Fruit fly (Drosophila melanogaster) whole organism, embryonic: ENCODE data around the gene CG14427.

Experiments
- Adf1 ChIP-seq: fragments of 200-800 bp; sonication (Bioruptor generic); IDR thresholded peaks from 2 replicates; pipeline ENCODE4 v1.3.6; 2022; ENCODE audit warnings: missing biosample characterization, missing genetic modification characterization
- Atf6 ChIP-seq: fragments of 200-800 bp; sonication (Bioruptor generic); IDR thresholded peaks from 2 replicates; pipeline ENCODE4 v1.3.6; 2022; ENCODE audit warnings: missing biosample characterization, missing genetic modification characterization
- B-H2 ChIP-seq: fragments of 200-800 bp; sonication (Bioruptor generic); optimal IDR thresholded peaks from 2 replicates; lab custom pipeline; 2018; ENCODE audit warnings: missing biosample characterization, mild to moderate bottlenecking, missing genetic modification characterization
- CG10209 ChIP-seq: fragments of 200-800 bp; sonication (Bioruptor generic); optimal IDR thresholded peaks from 3 replicates; lab custom pipeline; 2017; ENCODE audit warnings: missing biosample characterization, mild to moderate bottlenecking, missing genetic modification characterization, missing genetic modification reagents
- CG10366 ChIP-seq: fragments of 200-800 bp; sonication (Bioruptor generic); IDR thresholded peaks from 2 replicates; pipeline ENCODE4 v1.3.6; 2022; ENCODE audit warnings: missing biosample characterization, missing genetic modification characterization
- CG11093 ChIP-seq: fragments of 200-800 bp; sonication (Bioruptor generic); IDR thresholded peaks from 3 replicates; pipeline ENCODE4 v1.3.6; 2022; ENCODE audit warnings: missing biosample characterization, missing genetic modification characterization
- CG11456 ChIP-seq: fragments of 200-800 bp; sonication (Bioruptor generic); IDR thresholded peaks from 3 replicates; pipeline ENCODE4 v1.3.6; 2022; ENCODE audit warnings: missing biosample characterization, missing genetic modification characterization
- CG12155 ChIP-seq: fragments of 200-800 bp; sonication (Bioruptor generic); optimal IDR thresholded peaks from 3 replicates; lab custom pipeline; 2016; ENCODE audit warnings: missing biosample characterization, missing genetic modification characterization
- CG13287 ChIP-seq: fragments of 200-800 bp; sonication (Bioruptor generic); IDR thresholded peaks from 2 replicates; pipeline ENCODE4 v1.3.6; 2022; ENCODE audit warnings: missing biosample characterization, missing genetic modification characterization; ENCODE audit not compliant: partially characterized antibody
- CG13296 ChIP-seq: fragments of 200-800 bp; sonication (Bioruptor generic); optimal IDR thresholded peaks from 3 replicates; lab custom pipeline; 2018; ENCODE audit warnings: missing biosample characterization, mild to moderate bottlenecking, missing genetic modification characterization
- CG14667 ChIP-seq: fragments of 200-800 bp; sonication (Bioruptor generic); IDR thresholded peaks from 2 replicates; pipeline ENCODE4 v1.3.6; 2022; ENCODE audit warnings: missing biosample characterization, missing genetic modification characterization
- CG14710 ChIP-seq: fragments of 200-800 bp; sonication (Bioruptor generic); optimal IDR thresholded peaks from 3 replicates; lab custom pipeline; 2019; ENCODE audit warnings: missing biosample characterization, mild to moderate bottlenecking, missing genetic modification characterization, moderate library complexity
- CG17359 ChIP-seq: fragments of 200-800 bp; sonication (Bioruptor generic); optimal IDR thresholded peaks from 3 replicates; lab custom pipeline; 2018; ENCODE audit warnings: missing biosample characterization, mild to moderate bottlenecking, missing genetic modification characterization, moderate library complexity
- CG17912 ChIP-seq: fragments of 200-800 bp; sonication (Bioruptor generic); optimal IDR thresholded peaks from 2 replicates; lab custom pipeline; 2018; ENCODE audit warnings: missing biosample characterization, mild to moderate bottlenecking, missing genetic modification characterization
- CG18262 ChIP-seq: fragments of 200-800 bp; optimal IDR thresholded peaks from 3 replicates; lab custom pipeline; 2019; ENCODE audit warnings: missing biosample characterization, mild to moderate bottlenecking, missing genetic modification characterization, moderate library complexity
- CG2889 ChIP-seq: fragments of 200-800 bp; sonication (Bioruptor generic); IDR thresholded peaks from 3 replicates; pipeline ENCODE4 v1.3.6; 2022; ENCODE audit warnings: missing biosample characterization, missing genetic modification characterization
- CG30403 ChIP-seq: fragments of 200-800 bp; sonication (Bioruptor generic); optimal IDR thresholded peaks from 3 replicates; lab custom pipeline; 2016; ENCODE audit warnings: missing biosample characterization, missing genetic modification characterization
- CG30431 ChIP-seq: fragments of 200-800 bp; sonication (Bioruptor generic); optimal IDR thresholded peaks from 2 replicates; lab custom pipeline; 2017; ENCODE audit warnings: missing biosample characterization, missing genetic modification characterization
- CG31441 ChIP-seq: fragments of 200-800 bp; sonication (Bioruptor generic); IDR thresholded peaks from 2 replicates; pipeline ENCODE4 v1.3.6; 2022; ENCODE audit warnings: missing biosample characterization, missing genetic modification characterization
- CG32532 ChIP-seq: fragments of 200-800 bp; sonication (Bioruptor generic); IDR thresholded peaks from 2 replicates; pipeline ENCODE4 v1.3.6; 2022; ENCODE audit warnings: missing biosample characterization, missing genetic modification characterization
- CG4404 ChIP-seq: fragments of 200-800 bp; sonication (Bioruptor generic); IDR thresholded peaks from 2 replicates; pipeline ENCODE4 v1.3.6; 2022; ENCODE audit warnings: missing biosample characterization, missing genetic modification characterization
- CG5245 ChIP-seq: fragments of 200-800 bp; sonication (Bioruptor generic); optimal IDR thresholded peaks from 3 replicates; lab custom pipeline; 2016; ENCODE audit warnings: missing biosample characterization, missing genetic modification characterization
- CG6254 ChIP-seq: fragments of 200-800 bp; sonication (Bioruptor generic); optimal IDR thresholded peaks from 3 replicates; lab custom pipeline; 2017; ENCODE audit warnings: mild to moderate bottlenecking, missing biosample characterization, missing genetic modification reagents, missing genetic modification characterization
- CG6683 ChIP-seq: fragments of 200-800 bp; sonication (Bioruptor generic); optimal IDR thresholded peaks from 2 replicates; lab custom pipeline; 2017; ENCODE audit warnings: missing biosample characterization, mild to moderate bottlenecking, missing genetic modification characterization, missing genetic modification reagents
- CG7745 ChIP-seq: fragments of 200-800 bp; sonication (Bioruptor generic); optimal IDR thresholded peaks from 2 replicates; lab custom pipeline; 2018; ENCODE audit warnings: missing biosample characterization, mild to moderate bottlenecking, missing genetic modification characterization, moderate library complexity
- CG7839 ChIP-seq: fragments of 200-800 bp; sonication (Bioruptor generic); optimal IDR thresholded peaks from 3 replicates; lab custom pipeline; 2018; ENCODE audit warnings: missing biosample characterization, mild to moderate bottlenecking, missing genetic modification characterization, moderate library complexity
- CTCF ChIP-seq: fragments of 200-800 bp; sonication (Bioruptor generic); optimal IDR thresholded peaks from 2 replicates; lab custom pipeline; 2017; ENCODE audit warnings: missing biosample characterization, mild to moderate bottlenecking, missing genetic modification characterization, moderate library complexity
- CkIIα-i1 ChIP-seq: fragments of 200-800 bp; sonication (Bioruptor generic); IDR thresholded peaks from 2 replicates; pipeline ENCODE4 v1.3.6; 2022; ENCODE audit warnings: missing biosample characterization, missing genetic modification characterization
- Gsc ChIP-seq: fragments of 200-800 bp; sonication (Bioruptor generic); IDR thresholded peaks from 2 replicates; pipeline ENCODE4 v1.3.6; 2022; ENCODE audit warnings: missing biosample characterization, missing genetic modification characterization
- Hsf ChIP-seq: fragments of 200-800 bp; sonication (Bioruptor generic); optimal IDR thresholded peaks from 3 replicates; lab custom pipeline; 2016; ENCODE audit warnings: missing biosample characterization, missing genetic modification characterization
- NFAT ChIP-seq: fragments of 200-800 bp; sonication (Bioruptor generic); IDR thresholded peaks from 2 replicates; pipeline ENCODE4 v1.3.6; 2022; ENCODE audit warnings: missing biosample characterization, missing genetic modification characterization
- Oaz ChIP-seq: fragments of 200-800 bp; sonication (Bioruptor generic); IDR thresholded peaks from 2 replicates; pipeline ENCODE4 v1.3.6; 2022; ENCODE audit warnings: missing biosample characterization, missing genetic modification characterization
- Rfx ChIP-seq: fragments of 200-800 bp; sonication (Bioruptor generic); IDR thresholded peaks from 2 replicates; pipeline ENCODE4 v1.3.6; 2022; ENCODE audit warnings: missing biosample characterization, missing genetic modification characterization
- Rx ChIP-seq: fragments of 200-800 bp; sonication (Bioruptor generic); IDR thresholded peaks from 2 replicates; pipeline ENCODE4 v1.3.6; 2022; ENCODE audit warnings: missing biosample characterization, missing genetic modification characterization
- chinmo ChIP-seq: fragments of 200-800 bp; sonication (Bioruptor generic); IDR thresholded peaks from 4 replicates; pipeline ENCODE4 v1.3.6; 2022; ENCODE audit warnings: missing biosample characterization, missing genetic modification characterization; ENCODE audit not compliant: partially characterized antibody
- dati ChIP-seq: fragments of 200-800 bp; sonication (Bioruptor generic); IDR thresholded peaks from 2 replicates; pipeline ENCODE4 v1.3.6; 2022; ENCODE audit warnings: missing biosample characterization, missing genetic modification characterization
- dmrt11E ChIP-seq: fragments of 200-800 bp; sonication (Bioruptor generic); optimal IDR thresholded peaks from 3 replicates; lab custom pipeline; 2018; ENCODE audit warnings: missing biosample characterization, mild to moderate bottlenecking, missing genetic modification characterization, moderate library complexity
- dysf ChIP-seq: fragments of 200-800 bp; sonication (Bioruptor generic); IDR thresholded peaks from 3 replicates; pipeline ENCODE4 v1.3.6; 2022; ENCODE audit warnings: missing biosample characterization, missing genetic modification characterization
- fd3F ChIP-seq: fragments of 200-800 bp; sonication (Bioruptor generic); optimal IDR thresholded peaks from 2 replicates; lab custom pipeline; 2018; ENCODE audit warnings: missing biosample characterization, mild to moderate bottlenecking, missing genetic modification characterization, moderate library complexity
- gcm2 ChIP-seq: fragments of 200-800 bp; sonication (Bioruptor generic); optimal IDR thresholded peaks from 2 replicates; lab custom pipeline; 2016; ENCODE audit warnings: missing biosample characterization, missing genetic modification characterization
- gfzf ChIP-seq: fragments of 200-800 bp; sonication (Bioruptor generic); optimal IDR thresholded peaks from 2 replicates; lab custom pipeline; 2016; ENCODE audit warnings: missing biosample characterization, mild to moderate bottlenecking, missing genetic modification characterization, moderate library complexity
- hth ChIP-seq: fragments of >200 bp; optimal IDR thresholded peaks from 2 replicates; lab custom pipeline; 2017; ENCODE audit warnings: inconsistent platforms
- inv ChIP-seq: fragments of 200-800 bp; sonication (Bioruptor generic); IDR thresholded peaks from 2 replicates; pipeline ENCODE4 v1.3.6; 2022; ENCODE audit warnings: missing biosample characterization, missing genetic modification characterization; ENCODE audit not compliant: partially characterized antibody
- jigr1 ChIP-seq: fragments of 200-800 bp; sonication (Bioruptor generic); IDR thresholded peaks from 3 replicates; pipeline ENCODE4 v1.3.6; 2022; ENCODE audit warnings: missing biosample characterization, missing genetic modification characterization
- lola ChIP-seq, 3 experiments: fragments of >200 bp in 2 of 3; fragments of 200-800 bp in 1 of 3; sonication (Bioruptor generic) in 1 of 3; optimal IDR thresholded peaks; 2 replicates each; lab custom pipeline; 2017 to 2019; ENCODE audit warnings: missing biosample characterization in 3 of 3, missing genetic modification characterization in 3 of 3, mild to moderate bottlenecking in 1 of 3, moderate library complexity in 1 of 3
- ranshi ChIP-seq: fragments of 200-800 bp; sonication (Bioruptor generic); IDR thresholded peaks from 2 replicates; pipeline ENCODE4 v1.3.6; 2022; ENCODE audit warnings: missing biosample characterization, missing genetic modification characterization
- sna ChIP-seq: fragments of 200-800 bp; sonication (Bioruptor generic); IDR thresholded peaks from 2 replicates; pipeline ENCODE4 v1.3.6; 2022; ENCODE audit warnings: missing biosample characterization, missing genetic modification characterization; ENCODE audit not compliant: partially characterized antibody
- sqz ChIP-seq: fragments of 200-800 bp; sonication (Bioruptor generic); optimal IDR thresholded peaks from 3 replicates; lab custom pipeline; 2018; ENCODE audit warnings: missing biosample characterization, mild to moderate bottlenecking, missing genetic modification characterization
- tup ChIP-seq: fragments of 200-800 bp; sonication (Bioruptor generic); optimal IDR thresholded peaks from 2 replicates; lab custom pipeline; 2016; ENCODE audit warnings: missing biosample characterization, mild to moderate bottlenecking, missing genetic modification characterization, moderate library complexity
- unpg ChIP-seq: fragments of 200-800 bp; sonication (Bioruptor generic); optimal IDR thresholded peaks from 3 replicates; lab custom pipeline; 2018; ENCODE audit warnings: missing biosample characterization, mild to moderate bottlenecking, missing genetic modification characterization, moderate library complexity
- wdn ChIP-seq: fragments of 200-800 bp; sonication (Bioruptor generic); IDR thresholded peaks from 2 replicates; pipeline ENCODE4 v1.3.6; 2022; ENCODE audit warnings: missing biosample characterization, missing genetic modification characterization

CG14427 gene

dm6 chrX:6993753-6994152 lies 46.6 kb upstream of the CG14427 start (continued):
- TF ChIP-seq CG12155 (peak; percentile 69), Gsc (GFP tag; lab: Robert Waterston, UW) (peak; percentile 39; the same call in 1 of the 2 replicates), Hsf (GFP tag; lab: Kevin White, UChicago) (peak; percentile 75), unpg (GFP tag; lab: Kevin White, UChicago) (peak; percentile 68), inv (GFP tag; lab: Robert Waterston, UW) (no peak), CG30431 (GFP tag; lab: Kevin White, UChicago) (peak; percentile 41), jigr1 (GFP tag; lab: Robert Waterston, UW) (peak; percentile 44; the same call in 1 of the 3 replicates), CG11456 (peak; percentile 81; the same call in 2 of the 3 replicates), CTCF (GFP tag; lab: Kevin White, UChicago) (no peak), CG6254 (GFP tag; lab: Kevin White, UChicago) (no peak), CG7839 (tag; lab: Kevin White, UChicago) (peak; percentile 83), gfzf (no peak), sna (GFP tag; lab: Robert Waterston, UW) (no peak), fd3F (GFP tag; lab: Kevin White, UChicago) (peak; percentile 35), hth (lab: Kevin White, UChicago) (no peak), CG10366 (GFP tag; lab: Robert Waterston, UW) (peak; percentile 80), gcm2 (peak; percentile 30), dmrt11E (tag; lab: Kevin White, UChicago) (peak; percentile 36), tup (GFP tag; lab: Kevin White, UChicago) (peak; percentile 0), CG30403 (peak; percentile 80), CG6683 (GFP tag; lab: Kevin White, UChicago) (peak; percentile 8), B-H2 (no peak), sqz (GFP tag; lab: Kevin White, UChicago) (peak; percentile 4), CG10209 (GFP tag; lab: Kevin White, UChicago) (peak; percentile 70), Atf6 (GFP tag; lab: Robert Waterston, UW) (peak; percentile 86), lola (GFP tag; optimal IDR thresholded peaks at IDR 0.05; lab: Kevin White, UChicago) (peak in 1 of 3 experiments; percentile 20), CG13287 (GFP tag; lab: Robert Waterston, UW) (no peak), NFAT (GFP tag; lab: Robert Waterston, UW) (peak; percentile 71), Rfx (peak; percentile 88), CG11093 (GFP tag; lab: Robert Waterston, UW) (peak; percentile 64; the same call in 2 of the 3 replicates), Rx (peak; percentile 82), dati (no peak; the same call in 1 of the 2 replicates), chinmo (GFP tag; lab: Robert Waterston, UW) (0 out of 4 replicates have a peak, but pooled peaks have one; percentile 3), CG13296 (peak; percentile 35), CG2889 (GFP tag; lab: Robert Waterston, UW) (0 out of 3 replicates have a peak, but pooled peaks have one; percentile 6), CG14710 (tag; lab: Kevin White, UChicago) (peak; percentile 35), ranshi (peak; percentile 83), CkIIα-i1 (no peak), CG18262 (tag; lab: Kevin White, UChicago) (peak; percentile 51), CG5245 (GFP tag; lab: Kevin White, UChicago) (peak; percentile 29), CG17359 (tag; lab: Kevin White, UChicago) (peak; percentile 78), Adf1 (GFP tag; lab: Robert Waterston, UW) (peak; percentile 31; the same call in 1 of the 2 replicates), CG32532 (GFP tag; lab: Robert Waterston, UW) (peak; percentile 80), dysf (GFP tag; lab: Robert Waterston, UW) (peak; percentile 88), CG17912 (GFP tag; lab: Kevin White, UChicago) (no peak), CG14667 (GFP tag; lab: Robert Waterston, UW) (peak; percentile 55), Oaz (GFP tag; lab: Robert Waterston, UW) (peak; percentile 69), CG4404 (GFP tag; lab: Robert Waterston, UW) (peak; percentile 47), CG31441 (GFP tag; lab: Robert Waterston, UW) (peak; percentile 76), CG7745 (tag; lab: Kevin White, UChicago) (no peak), wdn (GFP tag; lab: Robert Waterston, UW) (peak; percentile 76)
